Fruit fly (Drosophila melanogaster) whole organism: ENCODE results near the gene MFS18.

Experiments used
- CG8478 ChIP-seq: fragments of >200 bp; optimal IDR thresholded peaks from 2 replicates; lab custom pipeline; 2018; ENCODE audit warnings: inconsistent platforms
- Dll ChIP-seq: fragments of >200 bp; optimal IDR thresholded peaks from 2 replicates; lab custom pipeline; 2017
- EcR ChIP-seq, 2 experiments: fragments of >200 bp; optimal IDR thresholded peaks; 2 replicates each; lab custom pipeline; 2017; ENCODE audit warnings: missing biosample characterization in 2 of 2, missing genetic modification characterization in 2 of 2, missing genetic modification reagents in 2 of 2
- usp ChIP-seq: fragments of >200 bp; optimal IDR thresholded peaks from 2 replicates; lab custom pipeline; 2017; ENCODE audit warnings: missing biosample characterization, missing genetic modification characterization, mixed read lengths

- TF ChIP-seq Dll (lab: Kevin White, UChicago): no peak
- no peak for TF ChIP-seq CG8478 (lab: Kevin White, UChicago)
- TF ChIP-seq usp (GFP tag; lab: Kevin White, UChicago): no peak
- no peak for TF ChIP-seq EcR (GFP tag; optimal IDR thresholded peaks at IDR 0.05; lab: Kevin White, UChicago)
These were observed 26.3 kb downstream of the MFS18 start for dm6 chr2L:4422154-4422553.
